Worm (Caenorhabditis elegans) whole organism, young adult: Measurements from ENCODE around the gene T26A5.2.

Experiments
- C17E4.6 ChIP-seq: fragments of 200-800 bp; sonication (Bioruptor generic); IDR thresholded peaks from 2 replicates; pipeline ENCODE4 v1.3.6; 2022; ENCODE audit warnings: missing genetic modification reagents, missing genetic modification characterization, missing compliant biosample characterization
- D2030.7 ChIP-seq: fragments of 200-800 bp; sonication (Bioruptor generic); IDR thresholded peaks from 2 replicates; pipeline ENCODE4 v1.3.6; 2022; ENCODE audit warnings: missing genetic modification reagents, missing genetic modification characterization, missing compliant biosample characterization
- F10E7.11 ChIP-seq: sonication (generic microtip); optimal IDR thresholded peaks from 2 replicates; lab custom pipeline; 2017; ENCODE audit warnings: mild to moderate bottlenecking, missing genetic modification characterization, moderate library complexity, missing compliant biosample characterization
- F23B12.7 ChIP-seq: sonication (generic microtip); optimal IDR thresholded peaks from 2 replicates; lab custom pipeline; 2017; ENCODE audit warnings: missing genetic modification characterization, mild to moderate bottlenecking, missing compliant biosample characterization, antibody characterized with exemption, moderate library complexity; ENCODE audit not compliant: insufficient read depth
- F49E8.2 ChIP-seq: sonication (generic microtip); optimal IDR thresholded peaks from 3 replicates; lab custom pipeline; 2017; ENCODE audit warnings: missing genetic modification characterization, mild to moderate bottlenecking, missing compliant biosample characterization, antibody characterized with exemption, moderate library complexity; ENCODE audit not compliant: insufficient read depth
- F57A8.1 ChIP-seq: fragments of 200-800 bp; sonication (Bioruptor generic); optimal IDR thresholded peaks from 2 replicates; lab custom pipeline; 2018; ENCODE audit warnings: mild to moderate bottlenecking, missing genetic modification characterization, moderate library complexity, missing compliant biosample characterization
- K11D2.4 ChIP-seq: fragments of 200-800 bp; sonication (Bioruptor generic); IDR thresholded peaks from 2 replicates; pipeline ENCODE4 v1.3.6; 2022; ENCODE audit warnings: missing genetic modification reagents, missing genetic modification characterization, missing compliant biosample characterization
- Y53F4B.3 ChIP-seq: fragments of 200-800 bp; sonication (Bioruptor generic); IDR thresholded peaks from 2 replicates; pipeline ENCODE4 v1.3.6; 2022; ENCODE audit warnings: missing genetic modification reagents, missing genetic modification characterization, missing compliant biosample characterization
- Y56A3A.18 ChIP-seq: fragments of 200-800 bp; sonication (Bioruptor generic); IDR thresholded peaks from 2 replicates; pipeline ENCODE4 v1.3.6; 2022; ENCODE audit warnings: missing genetic modification reagents, missing genetic modification characterization, missing compliant biosample characterization
- ama-1 ChIP-seq, 3 experiments: fragments of 150-350 bp in 1 of 3; sonication (generic microtip) in 2 of 3; optimal IDR thresholded peaks; 2 replicates each; lab custom pipeline; 2014 to 2018; ENCODE audit warnings: missing biosample characterization in 2 of 3, missing genetic modification characterization in 2 of 3, missing genetic modification reagents in 2 of 3
- attf-3 ChIP-seq: fragments of 200-800 bp; sonication (Bioruptor generic); conservative IDR thresholded peaks from 2 replicates; pipeline ENCODE4 v1.3.6; 2022; ENCODE audit warnings: missing genetic modification reagents, missing genetic modification characterization, missing compliant biosample characterization
- die-1 ChIP-seq: sonication (generic microtip); optimal IDR thresholded peaks from 2 replicates; lab custom pipeline; 2016; ENCODE audit warnings: missing genotype, mild to moderate bottlenecking, missing genetic modification characterization, missing compliant biosample characterization
- dox-1 ChIP-seq: fragments of 200-800 bp; sonication (Bioruptor generic); IDR thresholded peaks from 2 replicates; pipeline ENCODE4 v1.3.6; 2022; ENCODE audit warnings: missing genetic modification reagents, missing genetic modification characterization, missing compliant biosample characterization
- dpff-1 ChIP-seq: sonication (generic microtip); optimal IDR thresholded peaks from 2 replicates; lab custom pipeline; 2017; ENCODE audit warnings: mild to moderate bottlenecking, missing genetic modification characterization, missing compliant biosample characterization
- gei-17 ChIP-seq: fragments of 200-800 bp; sonication (Bioruptor generic); optimal IDR thresholded peaks from 2 replicates; lab custom pipeline; 2018; ENCODE audit warnings: mild to moderate bottlenecking, missing genetic modification characterization, missing compliant biosample characterization
- him-1 ChIP-seq: sonication (generic microtip); optimal IDR thresholded peaks from 2 replicates; lab custom pipeline; 2016; ENCODE audit warnings: missing genotype, missing genetic modification reagents, missing genetic modification characterization, missing compliant biosample characterization
- hmg-1.2 ChIP-seq: fragments of 200-800 bp; sonication (Bioruptor generic); IDR thresholded peaks from 2 replicates; pipeline ENCODE4 v1.3.6; 2022; ENCODE audit warnings: missing genetic modification reagents, missing genetic modification characterization, missing compliant biosample characterization
- hmg-20 ChIP-seq: fragments of 200-800 bp; sonication (Bioruptor generic); IDR thresholded peaks from 2 replicates; pipeline ENCODE4 v1.3.6; 2022; ENCODE audit warnings: missing genetic modification reagents, missing genetic modification characterization, missing compliant biosample characterization
- lin-26 ChIP-seq: fragments of 200-800 bp; sonication (Bioruptor generic); IDR thresholded peaks from 2 replicates; pipeline ENCODE4 v1.3.6; 2022; ENCODE audit warnings: missing genetic modification reagents, missing genetic modification characterization, missing compliant biosample characterization
- lin-35 ChIP-seq, 3 experiments: fragments of 150-350 bp in 2 of 3; sonication (generic microtip) in 1 of 3; optimal IDR thresholded peaks; 2 replicates each; lab custom pipeline; 2014 to 2018; ENCODE audit warnings: missing biosample characterization in 3 of 3, missing genetic modification characterization in 3 of 3, missing genetic modification reagents in 3 of 3
- madf-3 ChIP-seq: fragments of 200-800 bp; sonication (Bioruptor generic); IDR thresholded peaks from 2 replicates; pipeline ENCODE4 v1.3.6; 2022; ENCODE audit warnings: missing genetic modification reagents, missing genetic modification characterization, missing compliant biosample characterization
- madf-6 ChIP-seq: fragments of 200-800 bp; sonication (Bioruptor generic); IDR thresholded peaks from 2 replicates; pipeline ENCODE4 v1.3.6; 2022; ENCODE audit warnings: missing genetic modification reagents, missing genetic modification characterization, missing compliant biosample characterization
- nfya-1 ChIP-seq: sonication (generic microtip); optimal IDR thresholded peaks from 2 replicates; lab custom pipeline; 2017; ENCODE audit warnings: antibody characterized with exemption, missing compliant biosample characterization, missing genetic modification characterization, borderline replicate concordance; ENCODE audit not compliant: insufficient read depth
- nhr-27 ChIP-seq: fragments of 200-800 bp; sonication (Bioruptor generic); optimal IDR thresholded peaks from 2 replicates; lab custom pipeline; 2018; ENCODE audit warnings: mild to moderate bottlenecking, missing genetic modification characterization, moderate library complexity, missing compliant biosample characterization
- nhr-80 ChIP-seq: sonication (generic microtip); optimal IDR thresholded peaks from 2 replicates; lab custom pipeline; 2016; ENCODE audit warnings: missing genetic modification characterization, missing compliant biosample characterization
- pha-4 ChIP-seq: fragments of 150-350 bp; sonication (generic microtip); optimal IDR thresholded peaks from 2 replicates; lab custom pipeline; 2014; ENCODE audit warnings: missing biosample characterization, missing genetic modification reagents, missing genetic modification characterization
- repo-1 ChIP-seq: sonication (generic microtip); optimal IDR thresholded peaks from 2 replicates; lab custom pipeline; 2017; ENCODE audit warnings: mild to moderate bottlenecking, missing genetic modification characterization, missing compliant biosample characterization
- sdz-38 ChIP-seq: sonication (generic microtip); optimal IDR thresholded peaks from 2 replicates; lab custom pipeline; 2016; ENCODE audit warnings: missing genotype, missing genetic modification characterization, missing compliant biosample characterization
- snpc-3.4 ChIP-seq: sonication (generic microtip); optimal IDR thresholded peaks from 2 replicates; lab custom pipeline; 2017; ENCODE audit warnings: missing genetic modification characterization, mild to moderate bottlenecking, missing compliant biosample characterization, antibody characterized with exemption, moderate library complexity, missing genotype, missing genetic modification reagents
- somi-1 ChIP-seq: fragments of 200-800 bp; sonication (Bioruptor generic); optimal IDR thresholded peaks from 2 replicates; lab custom pipeline; 2018; ENCODE audit warnings: mild to moderate bottlenecking, missing genetic modification characterization, missing compliant biosample characterization
- tlf-1 ChIP-seq: fragments of 200-800 bp; sonication (Bioruptor generic); optimal IDR thresholded peaks from 2 replicates; lab custom pipeline; 2018; ENCODE audit warnings: mild to moderate bottlenecking, missing genetic modification characterization, missing compliant biosample characterization
- unc-62 ChIP-seq: fragments of 150-350 bp; optimal IDR thresholded peaks from 2 replicates; lab custom pipeline; 2014; ENCODE audit warnings: missing biosample characterization, missing genetic modification reagents, missing genetic modification characterization
- xnd-1 ChIP-seq: sonication (generic microtip); optimal IDR thresholded peaks from 2 replicates; lab custom pipeline; 2016; ENCODE audit warnings: missing genotype, missing genetic modification reagents, missing genetic modification characterization, missing compliant biosample characterization
- zim-3 ChIP-seq: sonication (generic microtip); optimal IDR thresholded peaks from 2 replicates; lab custom pipeline; 2017; ENCODE audit warnings: mild to moderate bottlenecking, missing genetic modification characterization, moderate library complexity, missing compliant biosample characterization
- ztf-28 ChIP-seq: fragments of 200-800 bp; sonication (Bioruptor generic); IDR thresholded peaks from 2 replicates; pipeline ENCODE4 v1.3.6; 2022; ENCODE audit warnings: missing genetic modification reagents, missing genetic modification characterization, missing compliant biosample characterization

T26A5.2 gene

DNA sequence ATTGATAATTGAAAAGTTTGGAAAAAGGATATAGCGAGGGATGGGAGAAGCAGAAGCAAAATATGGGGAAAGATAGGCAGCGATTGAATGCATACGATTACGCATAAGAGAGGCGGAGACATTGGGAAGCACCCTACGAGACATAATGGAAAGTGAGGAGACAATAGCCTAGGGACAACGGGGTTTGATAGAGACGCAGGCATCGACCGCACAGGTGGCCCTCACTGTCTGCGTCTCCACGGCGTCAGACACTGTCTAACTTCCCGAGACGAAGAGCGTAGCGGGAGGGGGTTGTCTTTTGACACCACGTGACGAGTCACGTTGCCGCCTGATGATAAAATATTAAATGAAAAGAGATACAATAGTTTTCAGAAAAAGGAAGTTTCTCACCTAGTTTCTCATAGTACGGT is 46.1 kb upstream of the T26A5.2 start (continued):
- peak; percentile 84 for TF ChIP-seq tlf-1
- no peak for TF ChIP-seq nfya-1 (tag; lab: Kevin White, UChicago)
- no peak for TF ChIP-seq zim-3 (tag; lab: Kevin White, UChicago)
- TF ChIP-seq F49E8.2 (tag; lab: Kevin White, UChicago): no peak

- TF ChIP-seq attf-3 (GFP tag; lab: Robert Waterston, UW) (no peak), gei-17 (GFP tag; lab: Kevin White, UChicago) (no peak), C17E4.6 (no peak), ztf-28 (GFP tag; lab: Robert Waterston, UW) (no peak), repo-1 (tag; lab: Kevin White, UChicago) (peak; percentile 25), lin-35 (GFP tag; optimal IDR thresholded peaks at IDR 0.05; lab: Kevin White, UChicago) (peak in 1 of 3 experiments; percentile 6), dpff-1 (tag; lab: Kevin White, UChicago) (no peak), snpc-3.4 (tag; lab: Kevin White, UChicago) (no peak), Y53F4B.3 (GFP tag; lab: Robert Waterston, UW) (no peak), K11D2.4 (no peak), D2030.7 (no peak), nhr-27 (tag; lab: Kevin White, UChicago) (no peak), pha-4 (tag; lab: Kevin White, UChicago) (no peak), ama-1 (optimal IDR thresholded peaks at IDR 0.05; lab: Kevin White, UChicago) (peak; percentile 43), ama-1 (GFP tag; optimal IDR thresholded peaks at IDR 0.05; lab: Kevin White, UChicago) (no peak), him-1 (tag; lab: Kevin White, UChicago) (no peak), Y56A3A.18 (no peak), F23B12.7 (no peak), unc-62 (GFP tag; lab: Kevin White, UChicago) (no peak), madf-6 (GFP tag; lab: Robert Waterston, UW) (no peak), xnd-1 (tag; lab: Kevin White, UChicago) (no peak)
Measured at ce11 chrIII:6421473-6421872, 45.6 kb upstream of the T26A5.2 start.

- TF ChIP-seq K11D2.4 (no peak), F57A8.1 (GFP tag; lab: Kevin White, UChicago) (no peak), die-1 (no peak), dox-1 (peak; percentile 15; the same call in 1 of the 2 replicates), F10E7.11 (tag; lab: Kevin White, UChicago) (no peak), hmg-20 (no peak), tlf-1 (no peak), F23B12.7 (no peak), sdz-38 (tag; lab: Kevin White, UChicago) (no peak), somi-1 (GFP tag; lab: Kevin White, UChicago) (no peak), lin-26 (GFP tag; lab: Robert Waterston, UW) (peak; percentile 46; the same call in 1 of the 2 replicates), madf-3 (GFP tag; lab: Robert Waterston, UW) (no peak), hmg-1.2 (peak; percentile 30; the same call in 1 of the 2 replicates), nhr-80 (tag; lab: Kevin White, UChicago) (peak; percentile 72)
- TF ChIP-seq, all 124 proteins: peak for 4
Measured at ce11 chrIII:6421973-6422511, 45.1 kb upstream of the T26A5.2 start.
